Fruit fly (Drosophila melanogaster) whole organism: ENCODE data around the gene Nfs1.
A peak's percentile ranks its signal among the peaks of the same experiment; 100 is the strongest.

Experiments
- CG8478 ChIP-seq: fragments of >200 bp; optimal IDR thresholded peaks from 2 replicates; lab custom pipeline; 2018; ENCODE audit warnings: inconsistent platforms
- Dll ChIP-seq: fragments of >200 bp; optimal IDR thresholded peaks from 2 replicates; lab custom pipeline; 2017
- EcR ChIP-seq, 2 experiments: fragments of >200 bp; optimal IDR thresholded peaks; 2 replicates each; lab custom pipeline; 2017; ENCODE audit warnings: missing biosample characterization in 2 of 2, missing genetic modification characterization in 2 of 2, missing genetic modification reagents in 2 of 2
- pan ChIP-seq: fragments of >200 bp; optimal IDR thresholded peaks from 2 replicates; lab custom pipeline; 2017
- psq ChIP-seq: fragments of >200 bp; optimal IDR thresholded peaks from 2 replicates; lab custom pipeline; 2017
- usp ChIP-seq: fragments of >200 bp; optimal IDR thresholded peaks from 2 replicates; lab custom pipeline; 2017; ENCODE audit warnings: missing biosample characterization, missing genetic modification characterization, mixed read lengths

The Nfs1 gene

dm6 chr2L:12001132-12001531 lies 1.7 kb downstream of the Nfs1 start:
- TF ChIP-seq CG8478 (lab: Kevin White, UChicago) (no peak), usp (GFP tag; lab: Kevin White, UChicago) (no peak), psq (no peak), pan (lab: Kevin White, UChicago) (no peak), Dll (lab: Kevin White, UChicago) (no peak), EcR (GFP tag; optimal IDR thresholded peaks at IDR 0.05; lab: Kevin White, UChicago) (no peak)

DNA sequence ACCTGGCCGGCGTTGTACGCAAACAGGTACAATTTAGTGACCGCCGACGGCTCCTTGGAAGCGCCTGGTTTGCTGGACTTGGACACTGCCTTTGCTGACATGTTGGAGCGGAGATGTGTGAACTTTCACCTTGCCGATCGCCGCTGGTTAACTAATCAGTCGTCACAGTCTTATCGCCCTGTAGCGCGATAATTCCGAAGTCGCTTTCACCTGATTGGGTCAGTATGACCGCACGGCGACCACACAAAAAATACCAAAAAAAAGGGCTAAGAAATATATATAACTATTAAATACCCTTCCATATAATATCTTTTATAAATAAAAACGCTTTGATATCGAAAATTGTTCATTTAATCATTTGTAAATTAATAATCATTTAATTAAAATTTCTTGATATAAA lies 2.6 kb downstream of the Nfs1 start, which contains the start of gene Hacd1:
Gene Hacd1 (minus strand): TSS at position 216 of the 400 bp plus-strand sequence.
- TF ChIP-seq CG8478 (lab: Kevin White, UChicago) (no peak), Dll (lab: Kevin White, UChicago) (no peak), EcR (GFP tag; optimal IDR thresholded peaks at IDR 0.05; lab: Kevin White, UChicago) (no peak), psq (no peak), pan (lab: Kevin White, UChicago) (no peak), usp (GFP tag; lab: Kevin White, UChicago) (no peak)

- TF ChIP-seq Dll (lab: Kevin White, UChicago) (peak; percentile 50), EcR (GFP tag; optimal IDR thresholded peaks at IDR 0.05; lab: Kevin White, UChicago) (no peak)
These were observed 3.7 kb downstream of the Nfs1 start for dm6 chr2L:12002922-12003791.

DNA sequence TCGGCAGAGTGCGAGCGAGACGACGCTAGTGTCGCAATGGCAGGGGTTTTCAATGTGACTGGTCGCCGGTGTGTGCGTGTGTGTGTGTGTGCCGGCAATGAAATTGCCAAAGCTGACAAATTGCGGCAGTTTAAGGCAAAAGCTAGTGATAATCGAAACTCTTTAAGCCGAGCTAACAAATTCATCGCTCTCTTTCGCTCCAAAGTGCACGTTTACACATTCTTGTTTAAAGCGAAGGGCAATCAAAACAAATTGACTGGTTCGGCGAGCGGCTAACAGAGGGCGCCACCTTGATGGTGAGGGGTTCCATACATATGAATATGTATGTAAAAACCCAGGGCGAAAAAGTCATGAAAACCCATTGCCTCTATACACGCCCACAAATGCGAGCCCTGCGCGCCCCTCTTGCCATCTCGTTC lies 4.3 kb downstream of the Nfs1 start:
- no peak for TF ChIP-seq usp (GFP tag; lab: Kevin White, UChicago)
- TF ChIP-seq psq: no peak
- TF ChIP-seq CG8478 (lab: Kevin White, UChicago): no peak
- TF ChIP-seq Dll (lab: Kevin White, UChicago): no peak
- TF ChIP-seq pan (lab: Kevin White, UChicago): no peak
- TF ChIP-seq EcR (GFP tag; optimal IDR thresholded peaks at IDR 0.05; lab: Kevin White, UChicago): no peak

DNA sequence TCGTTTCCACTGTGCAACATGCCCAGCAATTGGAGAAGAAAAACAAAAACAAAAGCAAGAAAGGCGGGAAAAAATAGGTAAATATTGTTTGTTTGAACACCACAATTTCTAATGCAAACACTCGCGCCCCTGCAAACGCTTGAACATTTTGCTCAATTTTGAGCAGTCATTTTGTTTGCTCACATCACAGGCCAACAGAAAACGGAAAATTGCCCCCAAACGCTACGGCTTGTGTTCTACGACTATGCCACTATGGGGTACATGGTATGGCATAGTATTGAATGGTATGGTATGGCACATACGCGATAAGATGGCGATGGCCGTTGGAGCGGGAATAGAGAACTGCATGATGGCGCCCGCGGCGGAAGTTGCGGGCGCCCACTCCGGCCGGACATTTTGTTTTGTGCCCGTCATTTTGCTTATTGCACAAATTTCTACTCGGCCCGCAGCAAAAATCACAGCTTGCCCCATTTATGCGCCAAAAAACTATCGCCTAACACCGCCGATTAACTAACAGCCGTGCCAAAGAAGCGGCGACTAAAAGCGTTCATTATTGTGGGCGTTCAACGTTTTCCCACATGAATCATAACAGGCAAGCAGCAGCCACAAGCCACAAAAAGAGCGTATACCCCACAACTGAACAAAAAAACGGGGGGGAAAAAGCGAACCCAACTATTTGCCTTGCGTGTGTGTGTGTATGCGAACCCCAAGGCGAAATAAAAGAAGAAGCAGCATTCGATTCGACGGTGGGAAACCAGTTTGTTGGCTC lies 4.9 kb downstream of the Nfs1 start:
- TF ChIP-seq EcR (GFP tag; optimal IDR thresholded peaks at IDR 0.05; lab: Kevin White, UChicago): peak in 1 of 2 experiments; percentile 51
- TF ChIP-seq psq: no peak

- TF ChIP-seq pan (lab: Kevin White, UChicago) (no peak), CG8478 (lab: Kevin White, UChicago) (no peak), EcR (GFP tag; optimal IDR thresholded peaks at IDR 0.05; lab: Kevin White, UChicago) (peak; percentile 81 to 82), psq (no peak), usp (GFP tag; lab: Kevin White, UChicago) (no peak), Dll (lab: Kevin White, UChicago) (peak; percentile 73)
These were observed 6.3 kb downstream of the Nfs1 start for dm6 chr2L:12005436-12006396.

DNA sequence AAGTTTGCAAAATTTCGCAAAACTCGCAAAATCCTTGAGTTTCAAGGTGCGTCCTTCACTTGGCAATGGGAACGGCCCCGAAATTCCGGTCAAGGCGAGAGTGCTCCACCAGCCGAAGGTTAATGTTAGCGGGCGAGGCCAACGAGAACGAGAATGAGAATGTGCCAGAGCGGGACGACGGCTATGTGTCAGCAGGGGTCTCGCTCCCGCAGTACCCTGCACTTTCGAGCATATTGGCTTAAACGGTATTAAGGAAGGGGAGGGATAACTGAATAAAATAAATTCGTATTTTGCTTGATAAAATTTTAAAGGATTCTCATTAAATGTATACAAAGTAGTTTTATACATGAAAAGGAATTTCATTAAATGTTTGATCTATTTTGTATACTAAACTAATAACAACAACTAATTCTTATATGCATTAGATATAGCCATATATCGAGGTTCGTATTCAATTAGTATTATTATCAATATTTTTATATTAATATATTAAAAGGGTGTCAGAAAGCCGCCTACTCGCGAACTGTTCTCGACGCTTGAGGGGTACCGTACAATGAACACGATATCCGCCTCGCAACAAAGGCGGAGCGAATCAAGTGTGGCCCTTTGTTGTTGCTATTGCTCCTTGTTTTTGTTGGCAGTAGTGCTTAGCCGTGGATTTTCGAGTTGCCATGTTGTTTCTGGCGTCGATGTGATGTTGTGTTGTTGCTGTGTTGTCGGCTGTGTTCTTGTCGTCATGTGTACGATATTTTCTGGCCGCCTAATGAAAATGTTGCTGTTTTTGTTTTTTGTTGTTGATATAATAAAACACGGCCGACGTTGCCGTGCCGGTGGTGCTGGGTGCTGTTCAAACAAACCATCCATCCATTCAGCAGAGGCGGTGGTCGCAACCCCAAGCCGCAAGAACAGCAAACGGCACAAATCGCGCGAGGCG lies 7.2 kb downstream of the Nfs1 start:
- TF ChIP-seq usp (GFP tag; lab: Kevin White, UChicago) (no peak), CG8478 (lab: Kevin White, UChicago) (peak; percentile 32), pan (lab: Kevin White, UChicago) (peak; percentile 80), Dll (lab: Kevin White, UChicago) (no peak), EcR (GFP tag; optimal IDR thresholded peaks at IDR 0.05; lab: Kevin White, UChicago) (no peak), psq (no peak)

- TF ChIP-seq Dll (lab: Kevin White, UChicago) (peak; percentile 21), EcR (GFP tag; optimal IDR thresholded peaks at IDR 0.05; lab: Kevin White, UChicago) (peak; percentile 60 to 85), CG8478 (lab: Kevin White, UChicago) (peak; percentile 69), pan (lab: Kevin White, UChicago) (no peak), usp (GFP tag; lab: Kevin White, UChicago) (no peak), psq (no peak)
These were observed 7.9 kb downstream of the Nfs1 start for dm6 chr2L:12007331-12007791.

DNA sequence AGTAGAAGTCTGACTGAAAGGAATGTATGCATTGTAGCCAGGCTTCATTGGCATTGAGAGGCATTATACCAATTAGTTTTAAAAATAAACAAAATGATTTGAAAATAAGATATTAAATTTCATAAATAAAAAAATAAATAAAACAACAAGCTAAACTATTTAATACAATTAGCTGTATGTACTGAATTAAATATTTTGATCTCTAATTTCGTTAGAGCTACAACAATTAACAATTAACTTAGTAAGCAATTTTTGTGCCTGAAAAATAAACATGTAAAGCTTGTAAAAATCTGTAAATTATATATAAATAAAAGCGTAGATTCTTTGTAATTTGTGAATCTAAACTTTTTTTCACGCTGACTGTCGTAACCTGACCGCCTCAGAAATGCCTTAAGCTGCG lies 8.4 kb downstream of the Nfs1 start, which contains the start of gene Rh5:
Gene Rh5 (plus strand): TSS at position 301 of the 400 bp plus-strand sequence.
- TF ChIP-seq psq (no peak), Dll (lab: Kevin White, UChicago) (no peak), EcR (GFP tag; optimal IDR thresholded peaks at IDR 0.05; lab: Kevin White, UChicago) (no peak), pan (lab: Kevin White, UChicago) (no peak)
